Fruit fly (Drosophila melanogaster) whole organism, embryonic: ENCODE data around the gene Polr3I.
A peak's percentile ranks its signal among the peaks of the same experiment; 100 is the strongest.

ENCODE experiments used
- Ada2b ChIP-seq: fragments of 200-800 bp; sonication (Bioruptor generic); IDR thresholded peaks from 2 replicates; pipeline ENCODE4 v1.3.6; 2022; ENCODE audit warnings: missing biosample characterization, missing genetic modification characterization
- CG10267 ChIP-seq: fragments of 200-800 bp; sonication (Bioruptor generic); optimal IDR thresholded peaks from 2 replicates; lab custom pipeline; 2018; ENCODE audit warnings: missing biosample characterization, mild to moderate bottlenecking, missing genetic modification characterization, moderate library complexity
- CG11504 ChIP-seq: fragments of 200-800 bp; sonication (Bioruptor generic); optimal IDR thresholded peaks from 3 replicates; lab custom pipeline; 2019; ENCODE audit warnings: missing biosample characterization, mild to moderate bottlenecking, missing genetic modification characterization, moderate library complexity
- CG11560 ChIP-seq: fragments of 200-800 bp; sonication (Bioruptor generic); IDR thresholded peaks from 3 replicates; pipeline ENCODE4 v1.3.6; 2022; ENCODE audit warnings: missing biosample characterization, missing genetic modification characterization
- CG13624 ChIP-seq: fragments of 200-800 bp; sonication (Bioruptor generic); optimal IDR thresholded peaks from 2 replicates; lab custom pipeline; 2016; ENCODE audit warnings: missing biosample characterization, missing genetic modification characterization
- CG14710 ChIP-seq: fragments of 200-800 bp; sonication (Bioruptor generic); optimal IDR thresholded peaks from 3 replicates; lab custom pipeline; 2019; ENCODE audit warnings: missing biosample characterization, mild to moderate bottlenecking, missing genetic modification characterization, moderate library complexity
- CG15269 ChIP-seq: fragments of 200-800 bp; sonication (Bioruptor generic); optimal IDR thresholded peaks from 2 replicates; lab custom pipeline; 2018; ENCODE audit warnings: missing biosample characterization, mild to moderate bottlenecking, missing genetic modification characterization, moderate library complexity
- CG17328 ChIP-seq: fragments of 200-800 bp; sonication (Bioruptor generic); IDR thresholded peaks from 2 replicates; pipeline ENCODE4 v1.3.6; 2022; ENCODE audit warnings: missing biosample characterization, missing genetic modification characterization
- CG2120 ChIP-seq: fragments of 200-800 bp; sonication (Bioruptor generic); optimal IDR thresholded peaks from 3 replicates; lab custom pipeline; 2016; ENCODE audit warnings: missing biosample characterization, missing genetic modification characterization
- CG2712 ChIP-seq: fragments of 200-800 bp; optimal IDR thresholded peaks from 3 replicates; lab custom pipeline; 2019; ENCODE audit warnings: missing biosample characterization, mild to moderate bottlenecking, missing genetic modification characterization, moderate library complexity
- CG30403 ChIP-seq: fragments of 200-800 bp; sonication (Bioruptor generic); optimal IDR thresholded peaks from 3 replicates; lab custom pipeline; 2016; ENCODE audit warnings: missing biosample characterization, missing genetic modification characterization
- CG3281 ChIP-seq: fragments of 200-800 bp; sonication (Bioruptor generic); optimal IDR thresholded peaks from 3 replicates; lab custom pipeline; 2017; ENCODE audit warnings: missing biosample characterization, mild to moderate bottlenecking, missing genetic modification characterization
- CG3407 ChIP-seq: fragments of 200-800 bp; sonication (Bioruptor generic); optimal IDR thresholded peaks from 2 replicates; lab custom pipeline; 2018; ENCODE audit warnings: missing biosample characterization, mild to moderate bottlenecking, missing genetic modification characterization
- CG34422 ChIP-seq: fragments of 200-800 bp; sonication (Bioruptor generic); IDR thresholded peaks from 3 replicates; pipeline ENCODE4 v1.3.6; 2022; ENCODE audit warnings: missing biosample characterization, missing genetic modification characterization
- CG3726 ChIP-seq: fragments of 200-800 bp; sonication (Bioruptor generic); IDR thresholded peaks from 3 replicates; pipeline ENCODE4, ENCODE4 v1.3.6; 2022; ENCODE audit warnings: missing biosample characterization, missing genetic modification characterization
- CG42726 ChIP-seq: fragments of 200-800 bp; sonication (Bioruptor generic); IDR thresholded peaks from 2 replicates; pipeline ENCODE4 v1.3.6; 2022; ENCODE audit warnings: missing biosample characterization, missing genetic modification characterization; ENCODE audit not compliant: partially characterized antibody
- CG4730 ChIP-seq: fragments of 200-800 bp; sonication (Bioruptor generic); IDR thresholded peaks from 2 replicates; pipeline ENCODE4 v1.3.6; 2022; ENCODE audit warnings: missing biosample characterization, missing genetic modification characterization
- CG6654 ChIP-seq: fragments of 200-800 bp; sonication (Bioruptor generic); optimal IDR thresholded peaks from 2 replicates; lab custom pipeline; 2017; ENCODE audit warnings: missing biosample characterization, mild to moderate bottlenecking, missing genetic modification characterization
- CG8924 ChIP-seq: fragments of 200-800 bp; optimal IDR thresholded peaks from 3 replicates; lab custom pipeline; 2019; ENCODE audit warnings: missing biosample characterization, mild to moderate bottlenecking, missing genetic modification characterization, moderate library complexity
- Hmr ChIP-seq: fragments of 200-800 bp; sonication (Bioruptor generic); optimal IDR thresholded peaks from 3 replicates; lab custom pipeline; 2017; ENCODE audit warnings: mild to moderate bottlenecking, missing biosample characterization, missing genetic modification reagents, missing genetic modification characterization
- Meics ChIP-seq: fragments of 200-800 bp; sonication (Bioruptor generic); optimal IDR thresholded peaks from 2 replicates; lab custom pipeline; 2017; ENCODE audit warnings: missing biosample characterization, mild to moderate bottlenecking, missing genetic modification characterization
- Nf-YB ChIP-seq: fragments of 200-800 bp; sonication (Bioruptor generic); optimal IDR thresholded peaks from 3 replicates; lab custom pipeline; 2019; ENCODE audit warnings: missing biosample characterization, mild to moderate bottlenecking, missing genetic modification characterization, moderate library complexity
- NfI ChIP-seq: fragments of 200-800 bp; sonication (Bioruptor generic); optimal IDR thresholded peaks from 3 replicates; lab custom pipeline; 2018; ENCODE audit warnings: missing biosample characterization, mild to moderate bottlenecking, missing genetic modification characterization, moderate library complexity
- Oaz ChIP-seq: fragments of 200-800 bp; sonication (Bioruptor generic); IDR thresholded peaks from 2 replicates; pipeline ENCODE4 v1.3.6; 2022; ENCODE audit warnings: missing biosample characterization, missing genetic modification characterization
- Oli ChIP-seq: fragments of 200-800 bp; sonication (Bioruptor generic); optimal IDR thresholded peaks from 2 replicates; lab custom pipeline; 2018; ENCODE audit warnings: missing biosample characterization, mild to moderate bottlenecking, missing genetic modification characterization, moderate library complexity
- PHDP ChIP-seq: fragments of 200-800 bp; sonication (Bioruptor generic); optimal IDR thresholded peaks from 3 replicates; lab custom pipeline; 2018; ENCODE audit warnings: missing biosample characterization, mild to moderate bottlenecking, missing genetic modification characterization, moderate library complexity
- Poxn ChIP-seq: fragments of 200-800 bp; sonication (Bioruptor generic); IDR thresholded peaks from 2 replicates; pipeline ENCODE4 v1.3.6; 2022; ENCODE audit warnings: missing biosample characterization, missing genetic modification characterization
- Ptx1 ChIP-seq: fragments of 200-800 bp; sonication (Bioruptor generic); IDR thresholded peaks from 2 replicates; pipeline ENCODE4 v1.3.6; 2022; ENCODE audit warnings: missing biosample characterization, missing genetic modification characterization
- Sry-β ChIP-seq: fragments of 200-800 bp; sonication (Bioruptor generic); optimal IDR thresholded peaks from 2 replicates; lab custom pipeline; 2018; ENCODE audit warnings: missing biosample characterization, mild to moderate bottlenecking, missing genetic modification characterization, moderate library complexity
- Ssrp ChIP-seq: fragments of 200-800 bp; sonication (Bioruptor generic); optimal IDR thresholded peaks from 2 replicates; lab custom pipeline; 2018; ENCODE audit warnings: missing biosample characterization, mild to moderate bottlenecking, missing genetic modification characterization, moderate library complexity
- Xrp1 ChIP-seq: fragments of 200-800 bp; sonication (Bioruptor generic); IDR thresholded peaks from 2 replicates; pipeline ENCODE4 v1.3.6; 2022; ENCODE audit warnings: missing biosample characterization, missing genetic modification characterization
- ap ChIP-seq: fragments of 200-800 bp; sonication (Bioruptor generic); IDR thresholded peaks from 2 replicates; pipeline ENCODE4 v1.3.6; 2022; ENCODE audit warnings: missing biosample characterization, missing genetic modification characterization
- ato ChIP-seq: fragments of 200-800 bp; sonication (Bioruptor generic); IDR thresholded peaks from 2 replicates; pipeline ENCODE4 v1.3.6; 2022; ENCODE audit warnings: missing biosample characterization, missing genetic modification characterization; ENCODE audit not compliant: partially characterized antibody
- bigmax ChIP-seq: fragments of 200-800 bp; sonication (Bioruptor generic); optimal IDR thresholded peaks from 2 replicates; lab custom pipeline; 2018; ENCODE audit warnings: missing biosample characterization, mild to moderate bottlenecking, missing genetic modification characterization
- caup ChIP-seq: fragments of 200-800 bp; sonication (Bioruptor generic); optimal IDR thresholded peaks from 3 replicates; lab custom pipeline; 2017; ENCODE audit warnings: missing biosample characterization, mild to moderate bottlenecking, missing genetic modification characterization, moderate library complexity; ENCODE audit not compliant: severe bottlenecking
- corto ChIP-seq: fragments of 200-800 bp; sonication (Bioruptor generic); optimal IDR thresholded peaks from 2 replicates; lab custom pipeline; 2016; ENCODE audit warnings: missing biosample characterization, mild to moderate bottlenecking, missing genetic modification characterization, moderate library complexity
- dpn ChIP-seq, 2 experiments: fragments of 200-800 bp; sonication (Bioruptor generic); optimal IDR thresholded peaks; 3 replicates each; lab custom pipeline; 2016; ENCODE audit warnings: missing biosample characterization in 2 of 2, missing genetic modification characterization in 2 of 2
- fru ChIP-seq: fragments of >200 bp; optimal IDR thresholded peaks from 2 replicates; lab custom pipeline; 2017
- ken ChIP-seq: fragments of 200-800 bp; sonication (Bioruptor generic); IDR thresholded peaks from 3 replicates; pipeline ENCODE4 v1.3.6; 2022; ENCODE audit warnings: missing biosample characterization, missing genetic modification characterization
- lbe ChIP-seq: fragments of 200-800 bp; sonication (Bioruptor generic); optimal IDR thresholded peaks from 2 replicates; lab custom pipeline; 2016; ENCODE audit warnings: missing biosample characterization, mild to moderate bottlenecking, missing genetic modification characterization
- lilli ChIP-seq: fragments of 200-800 bp; sonication (Bioruptor generic); optimal IDR thresholded peaks from 3 replicates; lab custom pipeline; 2016; ENCODE audit warnings: missing biosample characterization, missing genetic modification characterization
- maf-S ChIP-seq: fragments of 200-800 bp; sonication (Bioruptor generic); optimal IDR thresholded peaks from 2 replicates; lab custom pipeline; 2016; ENCODE audit warnings: missing biosample characterization, missing genetic modification characterization
- odd ChIP-seq: fragments of 200-800 bp; sonication (Bioruptor generic); optimal IDR thresholded peaks from 2 replicates; lab custom pipeline; 2017; ENCODE audit warnings: missing biosample characterization, mild to moderate bottlenecking, missing genetic modification characterization
- org-1 ChIP-seq: fragments of 200-800 bp; sonication (Bioruptor generic); optimal IDR thresholded peaks from 2 replicates; lab custom pipeline; 2017; ENCODE audit warnings: missing biosample characterization, missing genetic modification characterization
- pan ChIP-seq, 4 experiments: fragments of >200 bp in 3 of 4; fragments of 200-800 bp in 1 of 4; sonication (Bioruptor generic) in 1 of 4; optimal IDR thresholded peaks in 3 of 4; IDR thresholded peaks in 1 of 4; 2 replicates each; pipeline versions ENCODE4 v1.3.6 to Lab custom; 2017 to 2022; ENCODE audit warnings: missing biosample characterization in 2 of 4, missing genetic modification characterization in 2 of 4, mixed read lengths in 1 of 4
- psq ChIP-seq: fragments of 200-800 bp; sonication (Bioruptor generic); optimal IDR thresholded peaks from 2 replicates; lab custom pipeline; 2017; ENCODE audit warnings: missing biosample characterization, missing genetic modification characterization
- salm ChIP-seq: fragments of 200-800 bp; sonication (Bioruptor generic); optimal IDR thresholded peaks from 2 replicates; lab custom pipeline; 2018; ENCODE audit warnings: missing biosample characterization, mild to moderate bottlenecking, missing genetic modification characterization
- scrt ChIP-seq: fragments of 200-800 bp; sonication (Bioruptor generic); optimal IDR thresholded peaks from 2 replicates; lab custom pipeline; 2018; ENCODE audit warnings: missing biosample characterization, mild to moderate bottlenecking, missing genetic modification characterization, moderate library complexity
- so ChIP-seq: fragments of 200-800 bp; sonication (Bioruptor generic); IDR thresholded peaks from 3 replicates; pipeline ENCODE4 v1.3.6; 2022; ENCODE audit warnings: missing biosample characterization, missing genetic modification characterization
- tna ChIP-seq: fragments of 200-800 bp; sonication (Bioruptor generic); IDR thresholded peaks from 2 replicates; pipeline ENCODE4 v1.3.6; 2022; ENCODE audit warnings: missing biosample characterization, missing genetic modification characterization; ENCODE audit not compliant: partially characterized antibody

The Polr3I gene

DNA sequence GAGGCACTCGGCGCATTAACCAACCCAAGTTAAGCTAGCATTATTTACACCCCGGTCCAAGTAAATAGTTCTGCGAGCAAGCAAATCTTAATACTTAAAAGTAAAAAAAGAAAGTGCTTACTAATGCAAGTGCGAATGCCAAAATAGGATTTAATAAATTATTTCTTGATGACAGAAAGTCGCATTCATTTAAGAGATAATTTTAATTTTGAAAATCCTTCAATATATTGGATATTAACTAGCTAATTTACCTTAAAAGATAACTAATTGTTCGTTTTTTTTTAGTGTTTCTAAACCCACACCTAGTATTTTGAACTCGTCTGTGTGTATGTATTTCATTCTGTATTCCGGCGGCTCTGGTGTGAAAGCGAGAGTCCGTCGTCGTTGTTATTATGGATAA is 29.6 kb upstream of the Polr3I start (continued):
- TF ChIP-seq ato (GFP tag; lab: Robert Waterston, UW) (no peak), CG17328 (no peak), Ssrp (tag; lab: Kevin White, UChicago) (peak; percentile 44), CG3281 (GFP tag; lab: Kevin White, UChicago) (peak; percentile 47), psq (GFP tag; lab: Kevin White, UChicago) (no peak), scrt (GFP tag; lab: Kevin White, UChicago) (peak; percentile 7), Meics (GFP tag; lab: Kevin White, UChicago) (peak; percentile 54), CG11560 (no peak), CG3726 (GFP tag; lab: Robert Waterston, UW) (no peak), Hmr (GFP tag; lab: Kevin White, UChicago) (peak; percentile 39), lbe (GFP tag; lab: Kevin White, UChicago) (no peak), tna (GFP tag; lab: Robert Waterston, UW) (no peak), bigmax (GFP tag; lab: Kevin White, UChicago) (no peak), ken (GFP tag; lab: Robert Waterston, UW) (no peak), Xrp1 (GFP tag; lab: Robert Waterston, UW) (peak; percentile 43; the same call in 1 of the 2 replicates), dpn (GFP tag; optimal IDR thresholded peaks at IDR 0.05; lab: Kevin White, UChicago) (peak; percentile 33 to 44), maf-S (GFP tag; lab: Kevin White, UChicago) (no peak), NfI (GFP tag; lab: Kevin White, UChicago) (peak; percentile 40), salm (tag; lab: Kevin White, UChicago) (peak; percentile 39), CG10267 (tag; lab: Kevin White, UChicago) (peak; percentile 52), CG13624 (GFP tag; lab: Kevin White, UChicago) (no peak), CG30403 (GFP tag; lab: Kevin White, UChicago) (peak; percentile 65), CG3407 (peak; percentile 22), Ada2b (peak; percentile 45), org-1 (GFP tag; lab: Kevin White, UChicago) (peak; percentile 52), pan (optimal IDR thresholded peaks at IDR 0.05; lab: Kevin White, UChicago) (no peak), pan (GFP tag; optimal IDR thresholded peaks at IDR 0.05 in 1 of 2, IDR thresholded peaks at IDR 0.05 in 1 of 2) (peak in 1 of 2 experiments; percentile 53), corto (GFP tag; lab: Kevin White, UChicago) (no peak), CG6654 (GFP tag; lab: Kevin White, UChicago) (peak; percentile 6), CG2120 (GFP tag; lab: Kevin White, UChicago) (peak; percentile 30), CG42726 (no peak), CG34422 (GFP tag; lab: Robert Waterston, UW) (0 out of 3 replicates have a peak, but pooled peaks have one; percentile 28), ap (GFP tag; lab: Robert Waterston, UW) (peak; percentile 15; the same call in 1 of the 2 replicates), CG11504 (tag; lab: Kevin White, UChicago) (peak; percentile 83), Sry-β (GFP tag; lab: Kevin White, UChicago) (no peak), Oli (peak; percentile 75), CG14710 (peak; percentile 33), fru (lab: Kevin White, UChicago) (no peak), Nf-YB (GFP tag; lab: Kevin White, UChicago) (peak; percentile 34), Ptx1 (peak; percentile 65; the same call in 1 of the 2 replicates), Oaz (GFP tag; lab: Robert Waterston, UW) (no peak), CG8924 (tag; lab: Kevin White, UChicago) (peak; percentile 43), odd (GFP tag; lab: Kevin White, UChicago) (peak; percentile 36), lilli (GFP tag; lab: Kevin White, UChicago) (peak; percentile 27), CG15269 (peak; percentile 75), so (GFP tag; lab: Robert Waterston, UW) (0 out of 3 replicates have a peak, but pooled peaks have one; percentile 33), Poxn (GFP tag; lab: Robert Waterston, UW) (no peak), PHDP (tag; lab: Kevin White, UChicago) (peak; percentile 66), CG4730 (GFP tag; lab: Robert Waterston, UW) (no peak), CG2712 (tag; lab: Kevin White, UChicago) (peak; percentile 54), caup (peak; percentile 12)
